Worm (Caenorhabditis elegans) whole organism, mixed stage, embryonic: ENCODE data around the gene ZK470.1.
"Not testable (repeated sequence)": the region's sequence is repeated elsewhere in the genome, so short reads cannot be mapped to it uniquely, and the experiment has no call there.

Experiments
- elt-3 ChIP-seq: fragments of 150-350 bp; optimal IDR thresholded peaks from 2 replicates; lab custom pipeline; 2014; ENCODE audit warnings: missing biosample characterization, missing genetic modification characterization
- nhr-12 ChIP-seq: fragments of 150-350 bp; optimal IDR thresholded peaks from 2 replicates; lab custom pipeline; 2014; ENCODE audit warnings: missing biosample characterization, missing genetic modification characterization
- nhr-2 ChIP-seq: fragments of 150-350 bp; optimal IDR thresholded peaks from 2 replicates; lab custom pipeline; 2014; ENCODE audit warnings: missing biosample characterization, missing genetic modification characterization
- unc-39 ChIP-seq: fragments of 150-350 bp; optimal IDR thresholded peaks from 2 replicates; lab custom pipeline; 2014; ENCODE audit warnings: missing biosample characterization, missing genetic modification characterization

ce11 chrX:4207385-4207784, 43.9 kb downstream of the ZK470.1 start, which contains the start of gene F20B6.9:
- not testable (repeated sequence) for TF ChIP-seq nhr-12, elt-3, nhr-2, unc-39 (tag; lab: Kevin White, UChicago)
